Worm (Caenorhabditis elegans) whole organism, L1 larva: ENCODE data around the gene ech-6.
A peak's percentile ranks its signal among the peaks of the same experiment; 100 is the strongest.

ENCODE experiments used
- C34B4.2 ChIP-seq: sonication (generic microtip); optimal IDR thresholded peaks from 2 replicates; lab custom pipeline; 2017; ENCODE audit warnings: mild to moderate bottlenecking, missing genetic modification characterization, missing compliant biosample characterization
- F16B12.6 ChIP-seq: fragments of 150-350 bp; optimal IDR thresholded peaks from 2 replicates; lab custom pipeline; 2014; ENCODE audit warnings: missing biosample characterization, missing genetic modification characterization
- Y116A8C.19 ChIP-seq: sonication (generic microtip); optimal IDR thresholded peaks from 2 replicates; lab custom pipeline; 2016; ENCODE audit warnings: missing compliant biosample characterization, missing genetic modification characterization, borderline replicate concordance
- aha-1 ChIP-seq: fragments of 150-350 bp; optimal IDR thresholded peaks from 2 replicates; lab custom pipeline; 2014; ENCODE audit warnings: missing biosample characterization, missing genetic modification characterization
- ama-1 ChIP-seq: fragments of 150-350 bp; optimal IDR thresholded peaks from 2 replicates; lab custom pipeline; 2014
- ceh-63 ChIP-seq: fragments of 200-800 bp; sonication (Bioruptor generic); optimal IDR thresholded peaks from 2 replicates; lab custom pipeline; 2018; ENCODE audit warnings: mild to moderate bottlenecking, missing genetic modification characterization, missing compliant biosample characterization
- dpl-1 ChIP-seq, 3 experiments: fragments of 150-350 bp in 2 of 3; sonication (generic microtip) in 1 of 3; optimal IDR thresholded peaks; 2 replicates each; lab custom pipeline; 2014 to 2017; ENCODE audit warnings: missing biosample characterization in 3 of 3, missing genetic modification characterization in 3 of 3, missing genetic modification reagents in 3 of 3
- dsc-1 ChIP-seq: sonication (generic microtip); optimal IDR thresholded peaks from 2 replicates; lab custom pipeline; 2016; ENCODE audit warnings: mild to moderate bottlenecking, missing genetic modification characterization, missing compliant biosample characterization
- ets-5 ChIP-seq: fragments of 200-800 bp; sonication (Bioruptor generic); IDR thresholded peaks from 2 replicates; pipeline ENCODE4 v1.3.6; 2022; ENCODE audit warnings: missing genetic modification characterization, missing compliant biosample characterization
- fkh-4 ChIP-seq: sonication (generic microtip); optimal IDR thresholded peaks from 2 replicates; lab custom pipeline; 2016; ENCODE audit warnings: missing compliant biosample characterization, missing genetic modification characterization, borderline replicate concordance
- fos-1 ChIP-seq: fragments of 150-350 bp; optimal IDR thresholded peaks from 2 replicates; lab custom pipeline; 2014; ENCODE audit warnings: missing biosample characterization, missing genetic modification characterization
- grh-1 ChIP-seq: fragments of 200-800 bp; sonication (Bioruptor generic); IDR thresholded peaks from 2 replicates; pipeline ENCODE4 v1.3.6; 2022; ENCODE audit warnings: missing genetic modification reagents, missing genetic modification characterization, missing compliant biosample characterization
- hlh-17 ChIP-seq: fragments of 200-800 bp; sonication (Bioruptor generic); optimal IDR thresholded peaks from 2 replicates; lab custom pipeline; 2018; ENCODE audit warnings: missing genetic modification characterization, mild to moderate bottlenecking, missing compliant biosample characterization, moderate library complexity, borderline replicate concordance
- hlh-4 ChIP-seq: sonication (generic microtip); optimal IDR thresholded peaks from 2 replicates; lab custom pipeline; 2016; ENCODE audit warnings: mild to moderate bottlenecking, missing genetic modification characterization, missing compliant biosample characterization
- hpl-2 ChIP-seq: fragments of 150-350 bp; optimal IDR thresholded peaks from 2 replicates; lab custom pipeline; 2014; ENCODE audit warnings: missing biosample characterization, missing genetic modification reagents, missing genetic modification characterization
- irx-1 ChIP-seq: sonication (generic microtip); optimal IDR thresholded peaks from 2 replicates; lab custom pipeline; 2016; ENCODE audit warnings: missing genetic modification characterization, missing compliant biosample characterization
- isw-1 ChIP-seq: fragments of 200-800 bp; sonication (Bioruptor generic); IDR thresholded peaks from 2 replicates; pipeline ENCODE4 v1.3.6; 2022; ENCODE audit warnings: missing genetic modification characterization, missing compliant biosample characterization
- lin-14 ChIP-seq: fragments of 200-800 bp; sonication (Bioruptor generic); optimal IDR thresholded peaks from 2 replicates; lab custom pipeline; 2018; ENCODE audit warnings: mild to moderate bottlenecking, missing genetic modification characterization, moderate library complexity, missing compliant biosample characterization
- mep-1 ChIP-seq: fragments of 150-350 bp; optimal IDR thresholded peaks from 2 replicates; lab custom pipeline; 2014; ENCODE audit warnings: missing biosample characterization, missing genetic modification characterization
- nhr-237 ChIP-seq: fragments of 150-350 bp; optimal IDR thresholded peaks from 2 replicates; lab custom pipeline; 2014; ENCODE audit warnings: missing biosample characterization, missing genetic modification characterization
- nhr-71 ChIP-seq: sonication (generic microtip); optimal IDR thresholded peaks from 2 replicates; lab custom pipeline; 2016; ENCODE audit warnings: mild to moderate bottlenecking, missing genetic modification characterization, moderate library complexity, missing compliant biosample characterization
- nhr-76 ChIP-seq: sonication (generic microtip); optimal IDR thresholded peaks from 2 replicates; lab custom pipeline; 2017; ENCODE audit warnings: missing biosample characterization, missing genetic modification characterization
- nhr-77 ChIP-seq: fragments of 150-350 bp; optimal IDR thresholded peaks from 2 replicates; lab custom pipeline; 2014; ENCODE audit warnings: missing biosample characterization, missing genetic modification characterization
- nhr-85 ChIP-seq: sonication (generic microtip); peaks from one replicate; lab custom pipeline; 2016; ENCODE audit warnings: missing genetic modification characterization, inconsistent platforms, missing compliant biosample characterization
- pag-3 ChIP-seq: sonication (generic microtip); optimal IDR thresholded peaks from 2 replicates; lab custom pipeline; 2017; ENCODE audit warnings: missing genetic modification characterization, mild to moderate bottlenecking, missing compliant biosample characterization, antibody characterized with exemption, borderline replicate concordance; ENCODE audit not compliant: insufficient read depth
- pax-3 ChIP-seq: fragments of 200-800 bp; sonication (Bioruptor generic); optimal IDR thresholded peaks from 2 replicates; lab custom pipeline; 2018; ENCODE audit warnings: mild to moderate bottlenecking, missing genetic modification characterization, moderate library complexity, missing compliant biosample characterization
- skn-1 ChIP-seq: fragments of 150-350 bp; optimal IDR thresholded peaks from 2 replicates; lab custom pipeline; 2014; ENCODE audit warnings: missing biosample characterization, missing genetic modification characterization
- sup-37 ChIP-seq: fragments of 200-800 bp; sonication (Bioruptor generic); optimal IDR thresholded peaks from 2 replicates; lab custom pipeline; 2018; ENCODE audit warnings: mild to moderate bottlenecking, missing genetic modification characterization, missing compliant biosample characterization
- swsn-7 ChIP-seq: sonication (generic microtip); optimal IDR thresholded peaks from 2 replicates; lab custom pipeline; 2016; ENCODE audit warnings: missing genetic modification characterization, missing compliant biosample characterization
- tlp-1 ChIP-seq: fragments of 150-350 bp; optimal IDR thresholded peaks from 2 replicates; lab custom pipeline; 2014; ENCODE audit warnings: missing biosample characterization, missing genetic modification characterization
- unc-130 ChIP-seq: fragments of 150-350 bp; optimal IDR thresholded peaks from 2 replicates; lab custom pipeline; 2017; ENCODE audit warnings: missing biosample characterization, missing genetic modification characterization, inconsistent platforms
- unc-86 ChIP-seq: sonication (generic microtip); optimal IDR thresholded peaks from 2 replicates; lab custom pipeline; 2016; ENCODE audit warnings: missing genetic modification characterization, missing compliant biosample characterization
- unc-98 ChIP-seq: fragments of 200-800 bp; sonication (Bioruptor generic); IDR thresholded peaks from 2 replicates; pipeline ENCODE4 v1.3.6; 2022; ENCODE audit warnings: missing genetic modification characterization, missing compliant biosample characterization
- vab-15 ChIP-seq: sonication (generic microtip); optimal IDR thresholded peaks from 2 replicates; lab custom pipeline; 2017; ENCODE audit warnings: missing genotype, mild to moderate bottlenecking, missing genetic modification characterization, missing compliant biosample characterization
- zip-4 ChIP-seq: fragments of 200-800 bp; sonication (Bioruptor generic); optimal IDR thresholded peaks from 2 replicates; lab custom pipeline; 2018; ENCODE audit warnings: mild to moderate bottlenecking, missing genetic modification characterization, moderate library complexity, missing compliant biosample characterization

The ech-6 gene

DNA sequence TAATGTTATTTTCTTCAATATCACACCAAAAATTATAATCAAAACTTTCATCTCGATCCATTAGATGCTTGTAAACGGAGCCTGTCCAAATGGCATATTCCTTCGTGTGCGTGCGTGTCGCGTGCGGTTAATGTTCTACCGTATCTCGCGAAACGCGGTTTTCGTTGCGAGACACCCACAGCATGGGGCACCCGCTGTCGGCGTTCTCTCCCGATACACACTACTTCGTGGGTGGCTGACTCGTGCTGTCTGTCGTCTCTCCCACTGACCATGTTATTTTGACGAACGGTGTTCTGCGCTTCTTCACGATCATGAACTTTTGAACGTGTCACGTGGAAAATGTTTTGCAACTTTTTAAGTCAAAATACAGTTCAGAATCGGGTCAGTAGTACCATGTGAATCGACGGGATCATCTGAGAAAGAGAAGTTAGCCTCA lies 12.8 kb upstream of the ech-6 start (continued):
- peak; percentile 68 for TF ChIP-seq aha-1 (tag; lab: Kevin White, UChicago)
- TF ChIP-seq Y116A8C.19 (tag; lab: Kevin White, UChicago): no peak
- peak; percentile 70 for TF ChIP-seq fkh-4
- TF ChIP-seq hlh-17 (GFP tag; lab: Kevin White, UChicago): no peak
- peak; percentile 95 for TF ChIP-seq nhr-77 (tag; lab: Kevin White, UChicago)
- TF ChIP-seq, all 84 proteins: peak for 69

ce11 chrIII:9764718-9765117 lies 12.0 kb upstream of the ech-6 start:
- TF ChIP-seq isw-1 (GFP tag; lab: Robert Waterston, UW): no peak
- no peak for TF ChIP-seq ets-5 (GFP tag; lab: Robert Waterston, UW)
- TF ChIP-seq tlp-1 (tag; lab: Kevin White, UChicago): no peak
- TF ChIP-seq nhr-76 (tag; lab: Kevin White, UChicago): no peak
- no peak for TF ChIP-seq unc-130 (tag; lab: Kevin White, UChicago)
- TF ChIP-seq zip-4 (GFP tag; lab: Kevin White, UChicago): no peak
- no peak for TF ChIP-seq dpl-1 (GFP tag; optimal IDR thresholded peaks at IDR 0.05; lab: Kevin White, UChicago)
- TF ChIP-seq ceh-63: no peak
- no peak for TF ChIP-seq hlh-4 (tag; lab: Kevin White, UChicago)
- TF ChIP-seq nhr-77 (tag; lab: Kevin White, UChicago): no peak
- no peak for TF ChIP-seq C34B4.2
- TF ChIP-seq lin-14: no peak
- no peak for TF ChIP-seq unc-98
- TF ChIP-seq nhr-237: no peak
- TF ChIP-seq swsn-7 (tag; lab: Kevin White, UChicago): no peak
- TF ChIP-seq, all 84 proteins: peak for 0

DNA sequence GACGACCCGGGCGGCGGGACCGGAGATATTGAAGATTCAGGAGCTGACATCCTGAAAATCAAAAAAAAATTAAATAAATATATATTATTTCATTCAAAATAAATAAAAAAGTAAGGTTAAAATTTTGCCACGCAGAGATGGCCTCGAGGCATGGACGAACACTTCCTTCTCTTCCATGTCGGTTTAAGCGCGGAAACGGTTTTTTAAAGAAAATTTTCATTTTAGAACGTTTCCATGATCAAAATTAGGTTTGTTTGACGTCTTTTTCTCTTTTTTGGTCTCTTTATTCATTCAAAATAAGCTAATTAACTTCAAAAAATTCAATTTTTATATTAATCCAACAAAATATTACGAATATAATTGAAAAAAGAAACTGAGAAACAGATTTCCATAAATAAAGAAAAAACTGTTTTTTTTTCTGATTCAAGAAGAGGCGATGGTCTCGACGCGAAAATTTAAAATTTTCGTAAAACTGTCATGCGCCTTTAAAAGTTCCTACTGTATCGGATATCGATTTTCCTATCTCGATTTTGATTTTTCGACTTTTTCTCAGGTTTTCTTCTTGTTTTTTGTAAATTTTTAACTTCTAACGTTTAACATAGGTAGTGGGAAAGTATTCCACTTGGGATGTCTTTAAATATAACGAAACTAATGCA lies 9.5 kb upstream of the ech-6 start, which contains the start of gene gcc-2:
Gene gcc-2, minus strand, starts transcription at position 51 of the 656 bp plus-strand sequence.
- TF ChIP-seq irx-1 (tag; lab: Kevin White, UChicago) (no peak), swsn-7 (tag; lab: Kevin White, UChicago) (no peak), nhr-71 (tag; lab: Kevin White, UChicago) (no peak), pag-3 (tag; lab: Kevin White, UChicago) (no peak), fos-1 (tag; lab: Kevin White, UChicago) (no peak), grh-1 (GFP tag; lab: Robert Waterston, UW) (no peak), pax-3 (tag; lab: Kevin White, UChicago) (no peak)

- TF ChIP-seq ceh-63 (no peak), dsc-1 (tag; lab: Kevin White, UChicago) (no peak), ama-1 (lab: Kevin White, UChicago) (no peak), mep-1 (tag; lab: Kevin White, UChicago) (no peak), hpl-2 (GFP tag; lab: Kevin White, UChicago) (no peak), nhr-77 (tag; lab: Kevin White, UChicago) (no peak), nhr-85 (tag; lab: Kevin White, UChicago) (no peak), skn-1 (no peak), vab-15 (tag; lab: Kevin White, UChicago) (no peak), unc-86 (tag; lab: Kevin White, UChicago) (no peak), sup-37 (no peak), C34B4.2 (no peak), hlh-4 (tag; lab: Kevin White, UChicago) (no peak)
Measured at ce11 chrIII:9760184-9760583, 7.5 kb upstream of the ech-6 start.

DNA sequence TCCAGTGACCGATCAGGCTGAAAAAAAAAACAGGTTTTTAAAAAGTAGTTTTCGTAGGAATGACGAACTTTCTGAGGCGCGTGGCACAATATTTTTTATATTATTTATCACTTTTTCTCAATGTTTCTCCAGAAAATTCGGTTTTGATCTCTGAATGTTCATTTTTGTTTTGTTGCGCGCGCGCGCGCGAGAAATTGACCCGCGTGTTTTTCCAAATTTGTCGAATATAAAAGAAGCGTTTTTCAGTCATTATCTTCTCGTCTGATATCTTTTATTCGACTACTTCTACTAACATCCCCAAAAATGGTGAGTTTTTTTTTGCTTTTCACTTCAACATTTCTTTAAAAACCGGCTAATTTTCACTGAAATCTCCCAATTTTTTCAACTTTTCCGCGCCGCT lies 6.2 kb upstream of the ech-6 start, which contains the start of gene rmd-1:
Gene rmd-1, plus strand, starts transcription at position 247 of the 400 bp plus-strand sequence.
- TF ChIP-seq F16B12.6 (tag; lab: Kevin White, UChicago): no peak
